Worm (Caenorhabditis elegans) whole organism, early embryonic: ENCODE results near the gene pei-1.

Experiments
- F13C5.2 ChIP-seq: sonication (generic microtip); optimal IDR thresholded peaks from 2 replicates; lab custom pipeline; 2017; ENCODE audit warnings: mild to moderate bottlenecking, missing genetic modification characterization, inconsistent platforms, missing compliant biosample characterization
- aly-1 ChIP-seq: sonication (generic microtip); optimal IDR thresholded peaks from 2 replicates; lab custom pipeline; 2016; ENCODE audit warnings: missing genetic modification characterization, missing compliant biosample characterization
- ama-1 ChIP-seq: fragments of 150-350 bp; optimal IDR thresholded peaks from 2 replicates; lab custom pipeline; 2014
- ceh-13 ChIP-seq: fragments of 200-800 bp; sonication (Bioruptor generic); optimal IDR thresholded peaks from 2 replicates; lab custom pipeline; 2018; ENCODE audit warnings: mild to moderate bottlenecking, missing genetic modification characterization, missing compliant biosample characterization
- ets-7 ChIP-seq: sonication (generic microtip); optimal IDR thresholded peaks from 2 replicates; lab custom pipeline; 2016; ENCODE audit warnings: missing genotype, missing genetic modification characterization, missing compliant biosample characterization
- flt-1 ChIP-seq: fragments of 200-800 bp; sonication (Bioruptor generic); IDR thresholded peaks from 2 replicates; pipeline ENCODE4 v1.3.6; 2022; ENCODE audit warnings: missing genetic modification characterization, missing compliant biosample characterization
- hmbx-1 ChIP-seq: sonication (generic microtip); optimal IDR thresholded peaks from 2 replicates; lab custom pipeline; 2016; ENCODE audit warnings: mild to moderate bottlenecking, missing genetic modification characterization, missing compliant biosample characterization
- hmg-4 ChIP-seq: fragments of 200-800 bp; sonication (Bioruptor generic); optimal IDR thresholded peaks from 2 replicates; lab custom pipeline; 2018; ENCODE audit warnings: mild to moderate bottlenecking, missing genetic modification characterization, missing compliant biosample characterization
- pes-1 ChIP-seq: fragments of 200-800 bp; sonication (Bioruptor generic); IDR thresholded peaks from 2 replicates; pipeline ENCODE4 v1.3.6; 2022; ENCODE audit warnings: missing genetic modification reagents, missing genetic modification characterization, missing compliant biosample characterization
- scrt-1 ChIP-seq: fragments of 200-800 bp; sonication (Bioruptor generic); IDR thresholded peaks from 2 replicates; pipeline ENCODE4 v1.3.6; 2022; ENCODE audit warnings: missing genetic modification characterization, missing compliant biosample characterization
- sea-1 ChIP-seq: fragments of 200-800 bp; sonication (Bioruptor generic); conservative IDR thresholded peaks from 2 replicates; pipeline ENCODE4 v1.3.6; 2022; ENCODE audit warnings: missing genetic modification characterization, missing compliant biosample characterization
- tbx-11 ChIP-seq: fragments of 200-800 bp; sonication (Bioruptor generic); IDR thresholded peaks from 2 replicates; pipeline ENCODE4 v1.3.6; 2022; ENCODE audit warnings: missing genetic modification characterization, missing compliant biosample characterization

DNA sequence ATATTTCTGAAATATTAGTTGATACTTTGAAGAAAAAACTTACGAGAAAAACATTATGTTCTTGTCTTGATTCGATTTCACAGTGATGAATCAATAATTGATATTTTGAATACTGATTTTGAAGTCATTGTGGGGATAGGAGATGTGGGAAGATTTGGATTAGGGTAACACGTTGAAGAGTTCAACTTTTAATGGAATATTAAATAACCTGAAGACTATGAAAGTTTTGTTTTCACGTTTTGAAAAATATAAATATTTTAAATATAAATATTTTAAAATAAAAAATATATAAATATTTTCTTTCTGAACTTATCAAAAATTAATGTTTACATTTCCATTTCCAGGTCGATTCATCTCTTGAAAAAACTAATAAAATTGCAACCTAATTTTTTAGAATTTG, at the start of gene pei-1:
- TF ChIP-seq ceh-13 (GFP tag; lab: Kevin White, UChicago) (no peak), ets-7 (no peak), sea-1 (no peak), ama-1 (lab: Kevin White, UChicago) (no peak), hmg-4 (GFP tag; lab: Kevin White, UChicago) (no peak), pes-1 (GFP tag; lab: Robert Waterston, UW) (no peak), tbx-11 (no peak), flt-1 (GFP tag; lab: Robert Waterston, UW) (no peak), aly-1 (no peak), F13C5.2 (tag; lab: Kevin White, UChicago) (no peak), hmbx-1 (tag; lab: Kevin White, UChicago) (no peak), scrt-1 (no peak)
